Fruit fly (Drosophila melanogaster) whole organism, embryonic: ENCODE data around the gene Ubc7.

Experiments used
- Atf6 ChIP-seq: fragments of 200-800 bp; sonication (Bioruptor generic); IDR thresholded peaks from 2 replicates; pipeline ENCODE4 v1.3.6; 2022; ENCODE audit warnings: missing biosample characterization, missing genetic modification characterization
- BEAF-32 ChIP-seq: fragments of 200-800 bp; sonication (Bioruptor generic); optimal IDR thresholded peaks from 3 replicates; lab custom pipeline; 2017; ENCODE audit warnings: missing biosample characterization, missing genetic modification characterization, mild to moderate bottlenecking, moderate library complexity, missing genetic modification reagents
- CG10209 ChIP-seq: fragments of 200-800 bp; sonication (Bioruptor generic); optimal IDR thresholded peaks from 3 replicates; lab custom pipeline; 2017; ENCODE audit warnings: missing biosample characterization, mild to moderate bottlenecking, missing genetic modification characterization, missing genetic modification reagents
- CG12744 ChIP-seq: fragments of 200-800 bp; sonication (Bioruptor generic); optimal IDR thresholded peaks from 2 replicates; lab custom pipeline; 2016; ENCODE audit warnings: missing biosample characterization, missing genetic modification characterization
- CG12942 ChIP-seq: fragments of 200-800 bp; sonication (Bioruptor generic); optimal IDR thresholded peaks from 3 replicates; lab custom pipeline; 2016; ENCODE audit warnings: missing biosample characterization, missing genetic modification characterization
- CG14860 ChIP-seq: fragments of 200-800 bp; sonication (Bioruptor generic); IDR thresholded peaks from 3 replicates; pipeline ENCODE4 v1.3.6; 2022; ENCODE audit warnings: missing biosample characterization, missing genetic modification characterization; ENCODE audit not compliant: partially characterized antibody
- CG15269 ChIP-seq: fragments of 200-800 bp; sonication (Bioruptor generic); optimal IDR thresholded peaks from 2 replicates; lab custom pipeline; 2018; ENCODE audit warnings: missing biosample characterization, mild to moderate bottlenecking, missing genetic modification characterization, moderate library complexity
- CG17568 ChIP-seq: fragments of 200-800 bp; sonication (Bioruptor generic); optimal IDR thresholded peaks from 2 replicates; lab custom pipeline; 2018; ENCODE audit warnings: missing biosample characterization, mild to moderate bottlenecking, missing genetic modification characterization, moderate library complexity
- CG18599 ChIP-seq: fragments of 200-800 bp; sonication (Bioruptor generic); optimal IDR thresholded peaks from 3 replicates; lab custom pipeline; 2017; ENCODE audit warnings: missing biosample characterization, missing genetic modification characterization, mild to moderate bottlenecking, moderate library complexity, missing genetic modification reagents
- CG2875 ChIP-seq: fragments of 200-800 bp; sonication (Bioruptor generic); optimal IDR thresholded peaks from 2 replicates; lab custom pipeline; 2017; ENCODE audit warnings: missing biosample characterization, mild to moderate bottlenecking, missing genetic modification characterization, missing genetic modification reagents
- CG33557 ChIP-seq: fragments of 200-800 bp; sonication (Bioruptor generic); optimal IDR thresholded peaks from 2 replicates; lab custom pipeline; 2019; ENCODE audit warnings: missing biosample characterization, mild to moderate bottlenecking, missing genetic modification characterization, moderate library complexity
- CG3407 ChIP-seq: fragments of 200-800 bp; sonication (Bioruptor generic); optimal IDR thresholded peaks from 2 replicates; lab custom pipeline; 2018; ENCODE audit warnings: missing biosample characterization, mild to moderate bottlenecking, missing genetic modification characterization
- CG3995 ChIP-seq: fragments of 200-800 bp; sonication (Bioruptor generic); optimal IDR thresholded peaks from 3 replicates; lab custom pipeline; 2016; ENCODE audit warnings: missing biosample characterization, missing genetic modification characterization
- CG6854 ChIP-seq: fragments of 200-800 bp; sonication (Bioruptor generic); optimal IDR thresholded peaks from 3 replicates; lab custom pipeline; 2017; ENCODE audit warnings: missing biosample characterization, mild to moderate bottlenecking, missing genetic modification characterization
- CG7556 ChIP-seq: fragments of 200-800 bp; sonication (Bioruptor generic); optimal IDR thresholded peaks from 2 replicates; lab custom pipeline; 2017; ENCODE audit warnings: missing biosample characterization, mild to moderate bottlenecking, missing genetic modification characterization
- CG8290 ChIP-seq, 3 experiments: fragments of 200-800 bp; sonication (Bioruptor generic); optimal IDR thresholded peaks; 2 replicates each; lab custom pipeline; 2016 to 2019; ENCODE audit warnings: missing biosample characterization in 3 of 3, missing genetic modification characterization in 3 of 3, mild to moderate bottlenecking in 2 of 3, moderate library complexity in 1 of 3
- CoRest ChIP-seq: fragments of 200-800 bp; sonication (Bioruptor generic); optimal IDR thresholded peaks from 3 replicates; lab custom pipeline; 2018; ENCODE audit warnings: missing biosample characterization, mild to moderate bottlenecking, missing genetic modification characterization, moderate library complexity
- Dbx ChIP-seq: fragments of 200-800 bp; sonication (Bioruptor generic); IDR thresholded peaks from 3 replicates; pipeline ENCODE4 v1.3.6; 2022; ENCODE audit warnings: missing biosample characterization, missing genetic modification characterization
- HLH4C ChIP-seq: fragments of 200-800 bp; sonication (Bioruptor generic); IDR thresholded peaks from 3 replicates; pipeline ENCODE4 v1.3.6; 2022; ENCODE audit warnings: missing biosample characterization, missing genetic modification characterization; ENCODE audit not compliant: partially characterized antibody
- Hmr ChIP-seq: fragments of 200-800 bp; sonication (Bioruptor generic); optimal IDR thresholded peaks from 3 replicates; lab custom pipeline; 2017; ENCODE audit warnings: mild to moderate bottlenecking, missing biosample characterization, missing genetic modification reagents, missing genetic modification characterization
- Hr51 ChIP-seq, 2 experiments: fragments of 200-800 bp; sonication (Bioruptor generic); optimal IDR thresholded peaks; 2 replicates in 1 of 2; 3 replicates in 1 of 2; lab custom pipeline; 2016 to 2018; ENCODE audit warnings: missing biosample characterization in 2 of 2, missing genetic modification characterization in 2 of 2, mild to moderate bottlenecking in 1 of 2, moderate library complexity in 1 of 2
- Lim3 ChIP-seq: fragments of 200-800 bp; sonication (Bioruptor generic); IDR thresholded peaks from 2 replicates; pipeline ENCODE4 v1.3.6; 2022; ENCODE audit warnings: missing biosample characterization, missing genetic modification characterization
- MESR4 ChIP-seq: fragments of 200-800 bp; sonication (Bioruptor generic); optimal IDR thresholded peaks from 2 replicates; lab custom pipeline; 2018; ENCODE audit warnings: missing biosample characterization, mild to moderate bottlenecking, missing genetic modification characterization, moderate library complexity
- Med ChIP-seq: fragments of 200-800 bp; sonication (Bioruptor generic); peaks from one replicate; lab custom pipeline; 2016; ENCODE audit warnings: missing biosample characterization, missing genetic modification characterization, mild to moderate bottlenecking, inconsistent platforms, moderate library complexity
- Meics ChIP-seq: fragments of 200-800 bp; sonication (Bioruptor generic); optimal IDR thresholded peaks from 2 replicates; lab custom pipeline; 2017; ENCODE audit warnings: missing biosample characterization, mild to moderate bottlenecking, missing genetic modification characterization
- Nf-YB ChIP-seq: fragments of 200-800 bp; sonication (Bioruptor generic); optimal IDR thresholded peaks from 3 replicates; lab custom pipeline; 2019; ENCODE audit warnings: missing biosample characterization, mild to moderate bottlenecking, missing genetic modification characterization, moderate library complexity
- Nf-YC ChIP-seq: fragments of 200-800 bp; optimal IDR thresholded peaks from 3 replicates; lab custom pipeline; 2019; ENCODE audit warnings: missing biosample characterization, mild to moderate bottlenecking, missing genetic modification characterization, moderate library complexity
- Ssrp ChIP-seq: fragments of 200-800 bp; sonication (Bioruptor generic); optimal IDR thresholded peaks from 2 replicates; lab custom pipeline; 2018; ENCODE audit warnings: missing biosample characterization, mild to moderate bottlenecking, missing genetic modification characterization, moderate library complexity
- abd-A ChIP-seq: fragments of 200-800 bp; sonication (Bioruptor generic); optimal IDR thresholded peaks from 3 replicates; lab custom pipeline; 2019; ENCODE audit warnings: missing biosample characterization, mild to moderate bottlenecking, missing genetic modification characterization, moderate library complexity
- ap ChIP-seq: fragments of 200-800 bp; sonication (Bioruptor generic); IDR thresholded peaks from 2 replicates; pipeline ENCODE4 v1.3.6; 2022; ENCODE audit warnings: missing biosample characterization, missing genetic modification characterization
- ash1 ChIP-seq: fragments of 200-800 bp; sonication (Bioruptor generic); optimal IDR thresholded peaks from 2 replicates; lab custom pipeline; 2018; ENCODE audit warnings: missing biosample characterization, mild to moderate bottlenecking, missing genetic modification characterization
- ato ChIP-seq: fragments of 200-800 bp; sonication (Bioruptor generic); IDR thresholded peaks from 2 replicates; pipeline ENCODE4 v1.3.6; 2022; ENCODE audit warnings: missing biosample characterization, missing genetic modification characterization; ENCODE audit not compliant: partially characterized antibody
- br ChIP-seq: fragments of >200 bp; optimal IDR thresholded peaks from 2 replicates; lab custom pipeline; 2017
- crol ChIP-seq: fragments of 200-800 bp; sonication (Bioruptor generic); IDR thresholded peaks from 2 replicates; pipeline ENCODE4 v1.3.6; 2022; ENCODE audit warnings: missing biosample characterization, missing genetic modification characterization
- dmrt99B ChIP-seq: fragments of 200-800 bp; sonication (Bioruptor generic); optimal IDR thresholded peaks from 2 replicates; lab custom pipeline; 2018; ENCODE audit warnings: missing biosample characterization, mild to moderate bottlenecking, missing genetic modification characterization, moderate library complexity
- emc ChIP-seq: fragments of 200-800 bp; sonication (Bioruptor generic); optimal IDR thresholded peaks from 2 replicates; lab custom pipeline; 2016; ENCODE audit warnings: missing biosample characterization, missing genetic modification characterization
- esg ChIP-seq: fragments of 200-800 bp; sonication (Bioruptor generic); conservative IDR thresholded peaks from 2 replicates; pipeline ENCODE4 v1.3.6; 2022; ENCODE audit warnings: missing biosample characterization, missing genetic modification characterization
- gce ChIP-seq: fragments of 200-800 bp; sonication (Bioruptor generic); IDR thresholded peaks from 3 replicates; pipeline ENCODE4 v1.3.6; 2022; ENCODE audit warnings: missing biosample characterization, missing genetic modification characterization
- gcm ChIP-seq: fragments of 200-800 bp; sonication (Bioruptor generic); optimal IDR thresholded peaks from 2 replicates; lab custom pipeline; 2019; ENCODE audit warnings: missing biosample characterization, mild to moderate bottlenecking, missing genetic modification characterization, moderate library complexity
- mirr ChIP-seq: fragments of 200-800 bp; sonication (Bioruptor generic); optimal IDR thresholded peaks from 3 replicates; lab custom pipeline; 2018; ENCODE audit warnings: missing biosample characterization, mild to moderate bottlenecking, missing genetic modification characterization
- mld ChIP-seq: fragments of 200-800 bp; sonication (Bioruptor generic); IDR thresholded peaks from 3 replicates; pipeline ENCODE4 v1.3.6; 2022; ENCODE audit warnings: missing biosample characterization, missing genetic modification characterization; ENCODE audit not compliant: partially characterized antibody
- nom ChIP-seq: fragments of 200-800 bp; sonication (Bioruptor generic); optimal IDR thresholded peaks from 2 replicates; lab custom pipeline; 2017; ENCODE audit warnings: missing biosample characterization, missing genetic modification characterization, mild to moderate bottlenecking, moderate library complexity, missing genetic modification reagents
- pita ChIP-seq: fragments of 200-800 bp; sonication (Bioruptor generic); optimal IDR thresholded peaks from 2 replicates; lab custom pipeline; 2017; ENCODE audit warnings: missing biosample characterization, mild to moderate bottlenecking, missing genetic modification characterization
- pnt ChIP-seq: fragments of 200-800 bp; sonication (Bioruptor generic); optimal IDR thresholded peaks from 3 replicates; lab custom pipeline; 2016; ENCODE audit warnings: missing biosample characterization, missing genetic modification characterization
- sc ChIP-seq, 3 experiments: fragments of >200 bp in 2 of 3; fragments of 200-800 bp in 1 of 3; sonication (Bioruptor generic) in 1 of 3; optimal IDR thresholded peaks; 2 replicates in 2 of 3; 3 replicates in 1 of 3; lab custom pipeline; 2017; ENCODE audit warnings: mild to moderate bottlenecking in 1 of 3, missing biosample characterization in 1 of 3, missing genetic modification characterization in 1 of 3, missing genetic modification reagents in 1 of 3
- seq ChIP-seq: fragments of 200-800 bp; sonication (Bioruptor generic); IDR thresholded peaks from 2 replicates; pipeline ENCODE4 v1.3.6; 2022; ENCODE audit warnings: missing biosample characterization, missing genetic modification characterization
- sob ChIP-seq: fragments of 200-800 bp; sonication (Bioruptor generic); IDR thresholded peaks from 2 replicates; pipeline ENCODE4 v1.3.6; 2022; ENCODE audit warnings: missing biosample characterization, missing genetic modification characterization
- sqz ChIP-seq: fragments of 200-800 bp; sonication (Bioruptor generic); optimal IDR thresholded peaks from 3 replicates; lab custom pipeline; 2018; ENCODE audit warnings: missing biosample characterization, mild to moderate bottlenecking, missing genetic modification characterization
- usp ChIP-seq: fragments of >200 bp; optimal IDR thresholded peaks from 2 replicates; lab custom pipeline; 2017; ENCODE audit warnings: missing biosample characterization, missing genetic modification characterization

Gene Ubc7

dm6 chrX:16573659-16574058 lies 19.8 kb upstream of the Ubc7 start (continued):
- TF ChIP-seq CG12942 (GFP tag; lab: Kevin White, UChicago) (peak; percentile 5), Atf6 (peak; percentile 77), CG7556 (GFP tag; lab: Kevin White, UChicago) (peak; percentile 31), CG17568 (GFP tag; lab: Kevin White, UChicago) (peak; percentile 71), CG6854 (GFP tag; lab: Kevin White, UChicago) (peak; percentile 1), CG10209 (peak; percentile 30), usp (GFP tag; lab: Kevin White, UChicago) (no peak), sc (optimal IDR thresholded peaks at IDR 0.05; lab: Kevin White, UChicago) (no peak), sc (GFP tag; optimal IDR thresholded peaks at IDR 0.05; lab: Kevin White, UChicago) (no peak), BEAF-32 (GFP tag; lab: Kevin White, UChicago) (no peak), Hmr (GFP tag; lab: Kevin White, UChicago) (peak; percentile 73), abd-A (tag; lab: Kevin White, UChicago) (no peak), ash1 (GFP tag; lab: Kevin White, UChicago) (no peak), mirr (peak; percentile 38), ato (GFP tag; lab: Robert Waterston, UW) (no peak), CG3407 (peak; percentile 13), esg (no peak), br (lab: Kevin White, UChicago) (no peak), CG8290 (GFP tag; optimal IDR thresholded peaks at IDR 0.05; lab: Kevin White, UChicago) (no peak), CG8290 (tag; optimal IDR thresholded peaks at IDR 0.05; lab: Kevin White, UChicago) (peak in 1 of 2 experiments; percentile 35), Meics (GFP tag; lab: Kevin White, UChicago) (peak; percentile 63), CG33557 (GFP tag; lab: Kevin White, UChicago) (peak; percentile 39), CG15269 (tag; lab: Kevin White, UChicago) (peak; percentile 49), pnt (peak; percentile 11), nom (GFP tag; lab: Kevin White, UChicago) (peak; percentile 27), gcm (no peak), pita (no peak), HLH4C (GFP tag; lab: Robert Waterston, UW) (no peak), CoRest (tag; lab: Kevin White, UChicago) (no peak), crol (GFP tag; lab: Robert Waterston, UW) (no peak), mld (GFP tag; lab: Robert Waterston, UW) (no peak), CG3995 (GFP tag; lab: Kevin White, UChicago) (no peak), ap (GFP tag; lab: Robert Waterston, UW) (no peak), Med (peak; percentile 85), MESR4 (GFP tag; lab: Kevin White, UChicago) (no peak), Nf-YC (tag; lab: Kevin White, UChicago) (no peak), emc (GFP tag; lab: Kevin White, UChicago) (no peak), Nf-YB (no peak), gce (GFP tag; lab: Robert Waterston, UW) (no peak), CG18599 (GFP tag; lab: Kevin White, UChicago) (peak; percentile 64), seq (no peak), Ssrp (no peak), dmrt99B (tag; lab: Kevin White, UChicago) (peak; percentile 35), CG2875 (GFP tag; lab: Kevin White, UChicago) (peak; percentile 9), sob (peak; percentile 61; the same call in 1 of the 2 replicates), Hr51 (GFP tag; optimal IDR thresholded peaks at IDR 0.05; lab: Kevin White, UChicago) (no peak), Dbx (GFP tag; lab: Robert Waterston, UW) (no peak), sqz (GFP tag; lab: Kevin White, UChicago) (no peak), CG14860 (GFP tag; lab: Robert Waterston, UW) (no peak), Lim3 (GFP tag; lab: Robert Waterston, UW) (no peak), CG12744 (GFP tag; lab: Kevin White, UChicago) (peak; percentile 6)
